Worm (Caenorhabditis elegans): ENCODE data around the gene C06B8.7.
A peak's percentile ranks its signal among the peaks of the same experiment; 100 is the strongest.

C06B8.7 gene

DNA sequence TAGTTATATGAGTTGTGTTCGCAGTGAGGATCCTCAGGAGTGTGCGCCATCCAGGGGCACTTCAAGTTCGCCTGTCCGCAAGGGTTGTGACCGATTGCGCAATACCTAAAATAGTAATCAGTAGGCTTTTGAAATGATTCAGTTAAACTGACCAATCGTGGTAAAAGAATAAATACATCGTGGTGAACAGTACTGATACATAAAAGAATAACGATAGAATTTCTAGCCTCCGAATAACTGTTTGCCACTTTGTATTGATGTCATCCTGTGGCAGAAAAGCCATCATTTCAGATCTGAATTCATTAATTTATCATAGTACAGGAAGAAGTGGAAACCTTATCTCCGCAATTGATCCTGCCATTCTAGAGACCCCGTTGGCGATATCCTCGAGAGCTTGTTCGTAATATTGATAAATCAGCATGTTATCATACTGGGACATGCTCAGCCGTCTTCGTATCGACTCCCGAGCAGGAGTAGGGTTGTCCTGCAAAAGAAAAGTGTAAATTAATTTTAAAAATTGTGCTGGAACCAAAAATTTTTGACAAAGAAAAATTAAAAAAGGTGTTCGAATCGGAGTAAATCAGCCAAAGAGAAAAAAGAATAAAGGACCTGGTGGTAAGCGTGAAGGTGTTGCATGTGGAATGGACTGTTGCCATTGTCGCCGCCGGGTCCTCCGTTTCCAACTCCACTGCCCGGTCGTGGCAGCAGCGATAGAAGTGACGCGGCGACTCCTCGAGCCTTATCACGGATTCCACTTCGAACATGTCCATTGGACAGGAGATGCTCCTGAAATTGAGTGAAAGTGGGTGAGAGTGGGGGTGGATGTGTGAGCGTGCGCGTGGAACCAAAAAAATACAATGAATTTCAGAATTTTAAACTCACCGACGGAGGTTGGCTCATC is 14.6 kb downstream of the C06B8.7 start (continued):
- TF ChIP-seq ztf-22 (GFP tag; optimal IDR thresholded peaks at IDR 0.05): no peak
- TF ChIP-seq nfya-1 (tag; optimal IDR thresholded peaks at IDR 0.05; ENCODE audit: borderline replicate concordance, insufficient read depth): no peak
- TF ChIP-seq rpc-1 (optimal IDR thresholded peaks at IDR 0.05): no peak
- TF ChIP-seq rpc-1 (tag; optimal IDR thresholded peaks at IDR 0.05): no peak
- TF ChIP-seq lsy-27 (tag; optimal IDR thresholded peaks at IDR 0.05; ENCODE audit: borderline replicate concordance, insufficient read depth): no peak
- TF ChIP-seq cebp-1 (GFP tag; IDR thresholded peaks at IDR 0.05): no peak
- peak; percentile 2 for TF ChIP-seq cebp-1 (tag; optimal IDR thresholded peaks at IDR 0.05)
- peak; percentile 79 for TF ChIP-seq madf-6 (GFP tag; IDR thresholded peaks at IDR 0.05)
- no peak for TF ChIP-seq atf-7 (tag; optimal IDR thresholded peaks at IDR 0.05)
- TF ChIP-seq hrde-1 (tag; optimal IDR thresholded peaks at IDR 0.05; ENCODE audit: borderline replicate concordance): peak; percentile 52

DNA sequence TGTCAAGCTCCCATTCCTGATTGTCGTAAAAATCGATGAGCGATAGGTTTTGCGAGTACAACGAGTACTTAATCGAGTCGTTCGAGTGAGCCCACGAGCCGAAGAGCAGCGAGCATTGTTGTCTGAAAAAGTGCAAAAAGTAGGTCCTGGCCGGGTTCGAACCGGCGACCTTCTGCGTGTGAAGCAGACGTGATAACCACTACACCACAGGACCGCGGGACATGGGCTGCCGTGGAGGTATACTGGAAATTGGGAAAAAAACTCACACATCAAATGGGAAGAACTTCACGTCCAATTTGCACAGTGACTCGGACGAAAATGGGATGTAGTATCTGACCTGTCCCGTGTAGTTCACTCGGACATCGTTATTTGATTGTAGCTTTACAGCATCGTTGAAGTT is 16.8 kb downstream of the C06B8.7 start:
- peak; percentile 54 for TF ChIP-seq zim-3 (tag; optimal IDR thresholded peaks at IDR 0.05)
- TF ChIP-seq die-1 (tag; optimal IDR thresholded peaks at IDR 0.05): peak; percentile 40
- TF ChIP-seq aptf-2 (GFP tag; conservative IDR thresholded peaks at IDR 0.05): 0 out of 2 replicates have a peak, but pooled peaks have one; percentile 32
- 0 out of 2 replicates have a peak, but pooled peaks have one; percentile 8 for TF ChIP-seq mcd-1 (GFP tag; IDR thresholded peaks at IDR 0.05)
- TF ChIP-seq B0019.2 (GFP tag; conservative IDR thresholded peaks at IDR 0.05): no peak
- TF ChIP-seq D2030.7 (GFP tag; IDR thresholded peaks at IDR 0.05): peak; percentile 66
- TF ChIP-seq nhr-90 (tag; optimal IDR thresholded peaks at IDR 0.05): peak; percentile 51
- TF ChIP-seq snpc-3.4 (tag; optimal IDR thresholded peaks at IDR 0.05): peak; percentile 6
- TF ChIP-seq F23B12.7 (tag; optimal IDR thresholded peaks at IDR 0.05; ENCODE audit: insufficient read depth): peak; percentile 33
- peak; percentile 39 for TF ChIP-seq ceh-27 (GFP tag; optimal IDR thresholded peaks at IDR 0.05)
- peak; percentile 16 for TF ChIP-seq F52B5.7 (tag; optimal IDR thresholded peaks at IDR 0.05)
- TF ChIP-seq B0261.1 (tag; optimal IDR thresholded peaks at IDR 0.05): peak; percentile 77
- TF ChIP-seq sdz-38 (tag; optimal IDR thresholded peaks at IDR 0.05): no peak
- peak; percentile 23; the same call in 1 of the 2 replicates for TF ChIP-seq madf-6 (GFP tag; IDR thresholded peaks at IDR 0.05)
- TF ChIP-seq dox-1 (GFP tag; IDR thresholded peaks at IDR 0.05): peak; percentile 77
- peak; percentile 75; the same call in 1 of the 2 replicates for TF ChIP-seq lin-26 (GFP tag; IDR thresholded peaks at IDR 0.05)
- peak; percentile 54; the same call in 1 of the 2 replicates for TF ChIP-seq F33H1.4 (GFP tag; IDR thresholded peaks at IDR 0.05)
- TF ChIP-seq unc-130 (GFP tag; optimal IDR thresholded peaks at IDR 0.05): no peak
- no peak for TF ChIP-seq ceh-40 (GFP tag; IDR thresholded peaks at IDR 0.05)
- no peak for TF ChIP-seq K12H6.12 (tag; optimal IDR thresholded peaks at IDR 0.05)
- peak; percentile 47 for TF ChIP-seq rpc-1 (optimal IDR thresholded peaks at IDR 0.05)
- peak; percentile 73 for TF ChIP-seq rpc-1 (tag; optimal IDR thresholded peaks at IDR 0.05)
- TF ChIP-seq pha-4 (tag; optimal IDR thresholded peaks at IDR 0.05): no peak
- 0 out of 2 replicates have a peak, but pooled peaks have one; percentile 10 for TF ChIP-seq hsf-1 (GFP tag; IDR thresholded peaks at IDR 0.05)
- TF ChIP-seq akir-1 (GFP tag; optimal IDR thresholded peaks at IDR 0.05): no peak
- peak; percentile 63 for TF ChIP-seq pbrm-1 (GFP tag; IDR thresholded peaks at IDR 0.05)
- TF ChIP-seq him-1 (tag; optimal IDR thresholded peaks at IDR 0.05): peak; percentile 65
- no peak for TF ChIP-seq lin-54 (GFP tag; optimal IDR thresholded peaks at IDR 0.05)
- peak; percentile 22 for TF ChIP-seq F49E8.2 (tag; optimal IDR thresholded peaks at IDR 0.05; ENCODE audit: insufficient read depth)
- TF ChIP-seq hmg-1.2 (GFP tag; IDR thresholded peaks at IDR 0.05): peak; percentile 41; the same call in 1 of the 2 replicates
- no peak for TF ChIP-seq let-526 (GFP tag; IDR thresholded peaks at IDR 0.05)
- peak; percentile 40 for TF ChIP-seq lsl-1 (GFP tag; optimal IDR thresholded peaks at IDR 0.05)
- TF ChIP-seq ztf-18 (tag; optimal IDR thresholded peaks at IDR 0.05): peak; percentile 5
- peak; percentile 13 for TF ChIP-seq ztf-26 (tag; optimal IDR thresholded peaks at IDR 0.05)
- TF ChIP-seq tbp1 (GFP tag; optimal IDR thresholded peaks at IDR 0.05): peak; percentile 89
- peak; percentile 17 for TF ChIP-seq nhr-80 (tag; optimal IDR thresholded peaks at IDR 0.05)
- peak; percentile 50; the same call in 1 of the 2 replicates for TF ChIP-seq zfh-2 (GFP tag; conservative IDR thresholded peaks at IDR 0.05)
